Fruit fly (Drosophila melanogaster) whole organism, embryonic: ENCODE data around the gene CG15403.
A peak's percentile ranks its signal among the peaks of the same experiment; 100 is the strongest.

Source experiments
- CG11504 ChIP-seq: fragments of 200-800 bp; sonication (Bioruptor generic); optimal IDR thresholded peaks from 3 replicates; lab custom pipeline; 2019; ENCODE audit warnings: missing biosample characterization, mild to moderate bottlenecking, missing genetic modification characterization, moderate library complexity
- CG11560 ChIP-seq: fragments of 200-800 bp; sonication (Bioruptor generic); IDR thresholded peaks from 3 replicates; pipeline ENCODE4 v1.3.6; 2022; ENCODE audit warnings: missing biosample characterization, missing genetic modification characterization
- CG1233 ChIP-seq: fragments of 200-800 bp; sonication (Bioruptor generic); optimal IDR thresholded peaks from 4 replicates; lab custom pipeline; 2018; ENCODE audit warnings: missing biosample characterization, mild to moderate bottlenecking, missing genetic modification characterization
- CG14860 ChIP-seq: fragments of 200-800 bp; sonication (Bioruptor generic); IDR thresholded peaks from 3 replicates; pipeline ENCODE4 v1.3.6; 2022; ENCODE audit warnings: missing biosample characterization, missing genetic modification characterization; ENCODE audit not compliant: partially characterized antibody
- CG1529 ChIP-seq: fragments of 200-800 bp; sonication (Bioruptor generic); optimal IDR thresholded peaks from 3 replicates; lab custom pipeline; 2018; ENCODE audit warnings: missing biosample characterization, missing genetic modification characterization
- CG16779 ChIP-seq: fragments of 200-800 bp; sonication (Bioruptor generic); IDR thresholded peaks from 2 replicates; pipeline ENCODE4 v1.3.6; 2022; ENCODE audit warnings: missing biosample characterization, missing genetic modification characterization
- CG17802 ChIP-seq: fragments of 200-800 bp; sonication (Bioruptor generic); optimal IDR thresholded peaks from 2 replicates; lab custom pipeline; 2018; ENCODE audit warnings: missing biosample characterization, mild to moderate bottlenecking, missing genetic modification characterization, moderate library complexity
- CG2129 ChIP-seq: fragments of 200-800 bp; sonication (Bioruptor generic); IDR thresholded peaks from 2 replicates; pipeline ENCODE4 v1.3.6; 2022; ENCODE audit warnings: missing biosample characterization, missing genetic modification characterization; ENCODE audit not compliant: partially characterized antibody
- CG34422 ChIP-seq: fragments of 200-800 bp; sonication (Bioruptor generic); IDR thresholded peaks from 3 replicates; pipeline ENCODE4 v1.3.6; 2022; ENCODE audit warnings: missing biosample characterization, missing genetic modification characterization
- CG42726 ChIP-seq: fragments of 200-800 bp; sonication (Bioruptor generic); IDR thresholded peaks from 2 replicates; pipeline ENCODE4 v1.3.6; 2022; ENCODE audit warnings: missing biosample characterization, missing genetic modification characterization; ENCODE audit not compliant: partially characterized antibody
- CG4404 ChIP-seq: fragments of 200-800 bp; sonication (Bioruptor generic); IDR thresholded peaks from 2 replicates; pipeline ENCODE4 v1.3.6; 2022; ENCODE audit warnings: missing biosample characterization, missing genetic modification characterization
- CG5245 ChIP-seq: fragments of 200-800 bp; sonication (Bioruptor generic); optimal IDR thresholded peaks from 3 replicates; lab custom pipeline; 2016; ENCODE audit warnings: missing biosample characterization, missing genetic modification characterization
- CG6689 ChIP-seq: fragments of 200-800 bp; sonication (Bioruptor generic); IDR thresholded peaks from 2 replicates; pipeline ENCODE4 v1.3.6; 2022; ENCODE audit warnings: missing biosample characterization, missing genetic modification characterization
- CG7372 ChIP-seq: fragments of 200-800 bp; sonication (Bioruptor generic); IDR thresholded peaks from 2 replicates; pipeline ENCODE4 v1.3.6; 2022; ENCODE audit warnings: missing biosample characterization, missing genetic modification characterization
- CG7963 ChIP-seq: fragments of 200-800 bp; sonication (Bioruptor generic); IDR thresholded peaks from 3 replicates; pipeline ENCODE4 v1.3.6; 2022; ENCODE audit warnings: missing biosample characterization, missing genetic modification characterization; ENCODE audit not compliant: partially characterized antibody
- CG8290 ChIP-seq, 3 experiments: fragments of 200-800 bp; sonication (Bioruptor generic); optimal IDR thresholded peaks; 2 replicates each; lab custom pipeline; 2016 to 2019; ENCODE audit warnings: missing biosample characterization in 3 of 3, missing genetic modification characterization in 3 of 3, mild to moderate bottlenecking in 2 of 3, moderate library complexity in 1 of 3
- Dp ChIP-seq: fragments of 200-800 bp; sonication (Bioruptor generic); optimal IDR thresholded peaks from 2 replicates; lab custom pipeline; 2018; ENCODE audit warnings: missing biosample characterization, mild to moderate bottlenecking, missing genetic modification characterization, moderate library complexity
- Drgx ChIP-seq: fragments of 200-800 bp; sonication (Bioruptor generic); IDR thresholded peaks from 2 replicates; pipeline ENCODE4 v1.3.6; 2022; ENCODE audit warnings: missing biosample characterization, missing genetic modification characterization
- Gsc ChIP-seq: fragments of 200-800 bp; sonication (Bioruptor generic); IDR thresholded peaks from 2 replicates; pipeline ENCODE4 v1.3.6; 2022; ENCODE audit warnings: missing biosample characterization, missing genetic modification characterization
- HLH3B ChIP-seq: fragments of 200-800 bp; sonication (Bioruptor generic); IDR thresholded peaks from 2 replicates; pipeline ENCODE4 v1.3.6; 2022; ENCODE audit warnings: missing biosample characterization, missing genetic modification characterization
- Hand ChIP-seq: fragments of 200-800 bp; sonication (Bioruptor generic); optimal IDR thresholded peaks from 2 replicates; lab custom pipeline; 2017; ENCODE audit warnings: mild to moderate bottlenecking, missing biosample characterization, missing genetic modification reagents, missing genetic modification characterization
- Hey ChIP-seq: fragments of 200-800 bp; sonication (Bioruptor generic); optimal IDR thresholded peaks from 3 replicates; lab custom pipeline; 2018; ENCODE audit warnings: missing biosample characterization, mild to moderate bottlenecking, missing genetic modification characterization
- Hr51 ChIP-seq, 2 experiments: fragments of 200-800 bp; sonication (Bioruptor generic); optimal IDR thresholded peaks; 2 replicates in 1 of 2; 3 replicates in 1 of 2; lab custom pipeline; 2016 to 2018; ENCODE audit warnings: missing biosample characterization in 2 of 2, missing genetic modification characterization in 2 of 2, mild to moderate bottlenecking in 1 of 2, moderate library complexity in 1 of 2
- MBD-R2 ChIP-seq: fragments of 200-800 bp; sonication (Bioruptor generic); IDR thresholded peaks from 2 replicates; pipeline ENCODE4 v1.3.6; 2022; ENCODE audit warnings: missing biosample characterization, missing genetic modification characterization
- NFAT ChIP-seq: fragments of 200-800 bp; sonication (Bioruptor generic); IDR thresholded peaks from 2 replicates; pipeline ENCODE4 v1.3.6; 2022; ENCODE audit warnings: missing biosample characterization, missing genetic modification characterization
- Neu2 ChIP-seq: fragments of 200-800 bp; sonication (Bioruptor generic); optimal IDR thresholded peaks from 3 replicates; lab custom pipeline; 2016; ENCODE audit warnings: missing biosample characterization, missing genetic modification characterization, borderline replicate concordance
- NfI ChIP-seq: fragments of 200-800 bp; sonication (Bioruptor generic); optimal IDR thresholded peaks from 3 replicates; lab custom pipeline; 2018; ENCODE audit warnings: missing biosample characterization, mild to moderate bottlenecking, missing genetic modification characterization, moderate library complexity
- Opbp ChIP-seq: fragments of 200-800 bp; sonication (Bioruptor generic); IDR thresholded peaks from 3 replicates; pipeline ENCODE4 v1.3.6; 2022; ENCODE audit warnings: missing biosample characterization, missing genetic modification characterization; ENCODE audit not compliant: partially characterized antibody
- Optix ChIP-seq: fragments of 200-800 bp; sonication (Bioruptor generic); IDR thresholded peaks from 3 replicates; pipeline ENCODE4 v1.3.6; 2022; ENCODE audit warnings: missing biosample characterization, missing genetic modification characterization
- Rfx ChIP-seq: fragments of 200-800 bp; sonication (Bioruptor generic); IDR thresholded peaks from 2 replicates; pipeline ENCODE4 v1.3.6; 2022; ENCODE audit warnings: missing biosample characterization, missing genetic modification characterization
- Scr ChIP-seq: fragments of 200-800 bp; sonication (Bioruptor generic); IDR thresholded peaks from 2 replicates; pipeline ENCODE4 v1.3.6; 2022; ENCODE audit warnings: missing biosample characterization, missing genetic modification characterization; ENCODE audit not compliant: partially characterized antibody
- Sry-β ChIP-seq: fragments of 200-800 bp; sonication (Bioruptor generic); optimal IDR thresholded peaks from 2 replicates; lab custom pipeline; 2018; ENCODE audit warnings: missing biosample characterization, mild to moderate bottlenecking, missing genetic modification characterization, moderate library complexity
- bigmax ChIP-seq: fragments of 200-800 bp; sonication (Bioruptor generic); optimal IDR thresholded peaks from 2 replicates; lab custom pipeline; 2018; ENCODE audit warnings: missing biosample characterization, mild to moderate bottlenecking, missing genetic modification characterization
- chinmo ChIP-seq: fragments of 200-800 bp; sonication (Bioruptor generic); IDR thresholded peaks from 4 replicates; pipeline ENCODE4 v1.3.6; 2022; ENCODE audit warnings: missing biosample characterization, missing genetic modification characterization; ENCODE audit not compliant: partially characterized antibody
- chm ChIP-seq: fragments of 200-800 bp; sonication (Bioruptor generic); IDR thresholded peaks from 2 replicates; pipeline ENCODE4 v1.3.6; 2022; ENCODE audit warnings: missing biosample characterization, missing genetic modification characterization
- dan ChIP-seq: fragments of 200-800 bp; sonication (Bioruptor generic); IDR thresholded peaks from 2 replicates; pipeline ENCODE4 v1.3.6; 2022; ENCODE audit warnings: missing biosample characterization, missing genetic modification characterization
- dimm ChIP-seq: fragments of 200-800 bp; sonication (Bioruptor generic); IDR thresholded peaks from 2 replicates; pipeline ENCODE4 v1.3.6; 2022; ENCODE audit warnings: missing biosample characterization, missing genetic modification characterization
- fd3F ChIP-seq: fragments of 200-800 bp; sonication (Bioruptor generic); optimal IDR thresholded peaks from 2 replicates; lab custom pipeline; 2018; ENCODE audit warnings: missing biosample characterization, mild to moderate bottlenecking, missing genetic modification characterization, moderate library complexity
- gce ChIP-seq: fragments of 200-800 bp; sonication (Bioruptor generic); IDR thresholded peaks from 3 replicates; pipeline ENCODE4 v1.3.6; 2022; ENCODE audit warnings: missing biosample characterization, missing genetic modification characterization
- hb ChIP-seq: fragments of 200-800 bp; sonication (Bioruptor generic); IDR thresholded peaks from 3 replicates; pipeline ENCODE4 v1.3.6; 2022; ENCODE audit warnings: missing biosample characterization, missing genetic modification characterization; ENCODE audit not compliant: partially characterized antibody
- ind ChIP-seq: fragments of 200-800 bp; sonication (Bioruptor generic); optimal IDR thresholded peaks from 3 replicates; lab custom pipeline; 2016; ENCODE audit warnings: missing biosample characterization, missing genetic modification characterization
- insv ChIP-seq, 2 experiments: fragments of 200-800 bp; sonication (Bioruptor generic); optimal IDR thresholded peaks; 3 replicates each; lab custom pipeline; 2016 to 2018; ENCODE audit warnings: missing biosample characterization in 2 of 2, missing genetic modification characterization in 2 of 2
- knrl ChIP-seq: fragments of 200-800 bp; sonication (Bioruptor generic); IDR thresholded peaks from 3 replicates; pipeline ENCODE4 v1.3.6; 2022; ENCODE audit warnings: missing biosample characterization, missing genetic modification characterization; ENCODE audit not compliant: partially characterized antibody
- peb ChIP-seq: fragments of 200-800 bp; sonication (Bioruptor generic); IDR thresholded peaks from 2 replicates; pipeline ENCODE4 v1.3.6; 2022; ENCODE audit warnings: missing biosample characterization, missing genetic modification characterization
- schlank ChIP-seq: fragments of 200-800 bp; sonication (Bioruptor generic); optimal IDR thresholded peaks from 2 replicates; lab custom pipeline; 2018; ENCODE audit warnings: missing biosample characterization, mild to moderate bottlenecking, missing genetic modification characterization
- slbo ChIP-seq: fragments of 200-800 bp; sonication (Bioruptor generic); IDR thresholded peaks from 2 replicates; pipeline ENCODE4 v1.3.6; 2022; ENCODE audit warnings: missing biosample characterization, missing genetic modification characterization
- wor ChIP-seq: fragments of 200-800 bp; sonication (Bioruptor generic); IDR thresholded peaks from 2 replicates; pipeline ENCODE4 v1.3.6; 2022; ENCODE audit warnings: missing biosample characterization, missing genetic modification characterization
- zfh2 ChIP-seq: fragments of 200-800 bp; sonication (Bioruptor generic); optimal IDR thresholded peaks from 2 replicates; lab custom pipeline; 2016; ENCODE audit warnings: missing biosample characterization, missing genetic modification characterization

The CG15403 gene

dm6 chr2L:3169416-3169815, 41.0 kb downstream of the CG15403 start (continued):
- TF ChIP-seq Opbp, result peak; percentile 95
- TF ChIP-seq chm (GFP tag; lab: Robert Waterston, UW), result peak; percentile 25; the same call in 1 of the 2 replicates
- TF ChIP-seq Scr (GFP tag; lab: Robert Waterston, UW), result peak; percentile 74
- TF ChIP-seq CG7963 (GFP tag; lab: Robert Waterston, UW), result peak; percentile 91
- TF ChIP-seq knrl (GFP tag; lab: Robert Waterston, UW), result peak; percentile 62
- peak; percentile 88 for TF ChIP-seq CG42726 (GFP tag; lab: Robert Waterston, UW)

DNA sequence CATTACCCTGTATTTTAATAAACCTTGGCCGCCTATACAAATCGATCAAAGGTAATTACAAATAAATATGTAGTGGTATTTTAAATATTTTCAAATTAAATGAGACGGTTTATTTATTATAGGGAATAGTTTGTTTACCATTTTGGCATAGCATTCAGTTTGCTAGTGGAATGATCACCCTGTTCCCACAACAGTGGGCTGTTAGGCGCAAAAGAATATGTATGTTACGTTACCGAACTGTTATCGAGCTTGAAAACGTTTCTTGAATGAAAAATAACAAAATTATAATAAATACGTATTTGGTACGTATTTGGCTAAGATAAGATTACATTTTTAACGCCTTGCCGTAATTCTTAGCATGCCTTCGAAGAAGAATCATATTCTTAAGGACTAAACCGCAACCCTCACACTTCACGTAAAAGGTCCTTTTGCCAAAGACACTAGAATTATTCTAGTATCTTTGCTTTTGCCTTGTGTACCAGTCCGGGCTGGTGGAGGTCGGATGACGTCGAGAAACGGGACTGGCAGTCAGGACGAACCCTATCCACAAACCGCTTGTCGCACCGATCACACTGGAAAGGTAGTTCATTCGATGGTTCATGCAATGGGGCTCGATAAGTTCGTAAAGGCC, 42.6 kb downstream of the CG15403 start, which contains the start of gene CG44002:
CG44002 (minus strand) TSS at position 144 of the 631 bp plus-strand sequence.
- TF ChIP-seq CG11560 (tag; lab: Robert Waterston, UW) (no peak), NfI (peak; percentile 7), bigmax (no peak), CG8290 (GFP tag; optimal IDR thresholded peaks at IDR 0.05; lab: Kevin White, UChicago) (no peak), CG8290 (tag; optimal IDR thresholded peaks at IDR 0.05; lab: Kevin White, UChicago) (peak in 1 of 2 experiments; percentile 26), CG16779 (GFP tag; lab: Robert Waterston, UW) (no peak), slbo (GFP tag; lab: Robert Waterston, UW) (no peak), CG34422 (GFP tag; lab: Robert Waterston, UW) (no peak), CG17802 (tag; lab: Kevin White, UChicago) (no peak), NFAT (GFP tag; lab: Robert Waterston, UW) (no peak), Drgx (GFP tag; lab: Robert Waterston, UW) (no peak), zfh2 (GFP tag; lab: Kevin White, UChicago) (no peak), Hand (GFP tag; lab: Kevin White, UChicago) (no peak), CG2129 (GFP tag; lab: Robert Waterston, UW) (no peak), CG6689 (GFP tag; lab: Robert Waterston, UW) (no peak), fd3F (GFP tag; lab: Kevin White, UChicago) (no peak), CG5245 (GFP tag; lab: Kevin White, UChicago) (no peak), dan (GFP tag; lab: Robert Waterston, UW) (no peak), chinmo (no peak), CG14860 (GFP tag; lab: Robert Waterston, UW) (no peak), HLH3B (no peak), wor (no peak), gce (no peak), Rfx (GFP tag; lab: Robert Waterston, UW) (no peak), schlank (tag; lab: Kevin White, UChicago) (no peak), insv (GFP tag; optimal IDR thresholded peaks at IDR 0.05; lab: Kevin White, UChicago) (no peak), Gsc (GFP tag; lab: Robert Waterston, UW) (no peak), Hr51 (GFP tag; optimal IDR thresholded peaks at IDR 0.05; lab: Kevin White, UChicago) (no peak), CG11504 (tag; lab: Kevin White, UChicago) (no peak), Hey (tag; lab: Kevin White, UChicago) (no peak), Sry-β (no peak), Dp (GFP tag; lab: Kevin White, UChicago) (peak; percentile 44), ind (GFP tag; lab: Kevin White, UChicago) (no peak), Neu2 (no peak), CG1529 (GFP tag; lab: Kevin White, UChicago) (no peak), Optix (GFP tag; lab: Robert Waterston, UW) (no peak), dimm (GFP tag; lab: Robert Waterston, UW) (no peak), CG1233 (GFP tag; lab: Kevin White, UChicago) (no peak), CG7963 (GFP tag; lab: Robert Waterston, UW) (no peak), peb (GFP tag; lab: Robert Waterston, UW) (no peak), CG4404 (no peak), CG7372 (GFP tag; lab: Robert Waterston, UW) (no peak), hb (no peak), MBD-R2 (GFP tag; lab: Robert Waterston, UW) (peak; percentile 69)
